Worm (Caenorhabditis elegans): Measurements from ENCODE around the gene F46G11.2.

Gene F46G11.2

ce11 chrX:5836527-5836926, 48.6 kb downstream of the F46G11.2 start:
- TF ChIP-seq sea-2 (GFP tag; optimal IDR thresholded peaks at IDR 0.05): no peak
- TF ChIP-seq nhr-237 (tag; optimal IDR thresholded peaks at IDR 0.05): no peak
- no peak for TF ChIP-seq nhr-43 (tag; optimal IDR thresholded peaks at IDR 0.05; ENCODE audit: poor library complexity, severe bottlenecking)
- no peak for TF ChIP-seq fos-1 (tag; optimal IDR thresholded peaks at IDR 0.05)
- TF ChIP-seq unc-39 (tag; optimal IDR thresholded peaks at IDR 0.05): no peak
- no peak for TF ChIP-seq zag-1 (tag; optimal IDR thresholded peaks at IDR 0.05)
- no peak for TF ChIP-seq tbx-2 (tag; optimal IDR thresholded peaks at IDR 0.05)
- TF ChIP-seq nhr-28 (tag; optimal IDR thresholded peaks at IDR 0.05): no peak
- TF ChIP-seq elt-2 (tag; optimal IDR thresholded peaks at IDR 0.05): no peak
- TF ChIP-seq unc-62 (GFP tag; optimal IDR thresholded peaks at IDR 0.05): no peak
- no peak for TF ChIP-seq pha-4 (tag; optimal IDR thresholded peaks at IDR 0.05)
- TF ChIP-seq snpc-4 (tag; optimal IDR thresholded peaks at IDR 0.05): no peak
- TF ChIP-seq ama-1 (optimal IDR thresholded peaks at IDR 0.05): no peak
- no peak for TF ChIP-seq pqm-1 (tag; optimal IDR thresholded peaks at IDR 0.05)
- no peak for TF ChIP-seq lsy-12 (tag; optimal IDR thresholded peaks at IDR 0.05)
- no peak for TF ChIP-seq elt-1 (tag; optimal IDR thresholded peaks at IDR 0.05)
- no peak for TF ChIP-seq nhr-23 (tag; optimal IDR thresholded peaks at IDR 0.05)
- no peak for TF ChIP-seq jun-1 (tag; optimal IDR thresholded peaks at IDR 0.05)
- TF ChIP-seq fkh-10 (GFP tag; optimal IDR thresholded peaks at IDR 0.05): no peak
- TF ChIP-seq hmg-11 (tag; optimal IDR thresholded peaks at IDR 0.05): no peak

ce11 chrX:5837035-5837434, 49.1 kb downstream of the F46G11.2 start:
- no peak for TF ChIP-seq jun-1 (tag; optimal IDR thresholded peaks at IDR 0.05)
- TF ChIP-seq ceh-82 (tag; optimal IDR thresholded peaks at IDR 0.05): no peak
- TF ChIP-seq nhr-67 (tag; optimal IDR thresholded peaks at IDR 0.05): no peak
- no peak for TF ChIP-seq ztf-11 (tag; optimal IDR thresholded peaks at IDR 0.05)
- TF ChIP-seq unc-39 (tag; optimal IDR thresholded peaks at IDR 0.05): no peak
- no peak for TF ChIP-seq nhr-12 (tag; optimal IDR thresholded peaks at IDR 0.05)
- no peak for TF ChIP-seq mdl-1 (tag; optimal IDR thresholded peaks at IDR 0.05)
- TF ChIP-seq snpc-4 (tag; optimal IDR thresholded peaks at IDR 0.05): no peak
- TF ChIP-seq R02D3.7 (tag; optimal IDR thresholded peaks at IDR 0.05): no peak
- no peak for TF ChIP-seq ZK546.5 (tag; optimal IDR thresholded peaks at IDR 0.05)
- TF ChIP-seq lin-39 (tag; optimal IDR thresholded peaks at IDR 0.05): no peak
- TF ChIP-seq nhr-11 (tag; optimal IDR thresholded peaks at IDR 0.05): peak; percentile 14
- TF ChIP-seq pqm-1 (tag; optimal IDR thresholded peaks at IDR 0.05): no peak
- TF ChIP-seq nhr-43 (tag; optimal IDR thresholded peaks at IDR 0.05; ENCODE audit: poor library complexity, severe bottlenecking): no peak
- no peak for TF ChIP-seq nhr-23 (tag; optimal IDR thresholded peaks at IDR 0.05)
- no peak for TF ChIP-seq lsy-12 (tag; optimal IDR thresholded peaks at IDR 0.05)
- TF ChIP-seq fkh-2 (tag; optimal IDR thresholded peaks at IDR 0.05): no peak
- TF ChIP-seq nhr-25 (tag; optimal IDR thresholded peaks at IDR 0.05): no peak
- TF ChIP-seq ceh-16 (tag; optimal IDR thresholded peaks at IDR 0.05): no peak
- TF ChIP-seq nhr-76 (tag; optimal IDR thresholded peaks at IDR 0.05): no peak
- no peak for TF ChIP-seq unc-62 (GFP tag; optimal IDR thresholded peaks at IDR 0.05)
- peak; percentile 24 for TF ChIP-seq nfya-1 (tag; optimal IDR thresholded peaks at IDR 0.05; ENCODE audit: insufficient read depth)
- no peak for TF ChIP-seq nhr-77 (tag; optimal IDR thresholded peaks at IDR 0.05)
- peak; percentile 23 for TF ChIP-seq egl-5 (tag; optimal IDR thresholded peaks at IDR 0.05)
- no peak for TF ChIP-seq elt-2 (tag; optimal IDR thresholded peaks at IDR 0.05)

ce11 chrX:5839143-5839542, 51.2 kb downstream of the F46G11.2 start:
- no peak for TF ChIP-seq tbx-2 (tag; optimal IDR thresholded peaks at IDR 0.05)
- TF ChIP-seq ztf-4 (tag; optimal IDR thresholded peaks at IDR 0.05): no peak
- TF ChIP-seq ceh-28 (tag; optimal IDR thresholded peaks at IDR 0.05): peak; percentile 63
- peak; percentile 90 for TF ChIP-seq pha-4 (tag; optimal IDR thresholded peaks at IDR 0.05)
- TF ChIP-seq skn-1 (tag; optimal IDR thresholded peaks at IDR 0.05): no peak
- no peak for TF ChIP-seq fkh-10 (GFP tag; optimal IDR thresholded peaks at IDR 0.05)
- no peak for TF ChIP-seq nhr-25 (tag; optimal IDR thresholded peaks at IDR 0.05)
- TF ChIP-seq nhr-43 (tag; optimal IDR thresholded peaks at IDR 0.05; ENCODE audit: poor library complexity, severe bottlenecking): no peak
- no peak for TF ChIP-seq hmg-11 (tag; optimal IDR thresholded peaks at IDR 0.05)

ce11 chrX:5839643-5840042, 51.7 kb downstream of the F46G11.2 start, which contains the start of gene dct-11:
TSS of gene dct-11 (minus strand) at chrX:5839778.
- TF ChIP-seq elt-2 (tag; optimal IDR thresholded peaks at IDR 0.05) (peak; percentile 94), egl-5 (tag; optimal IDR thresholded peaks at IDR 0.05) (no peak), fkh-2 (tag; optimal IDR thresholded peaks at IDR 0.05) (no peak), nhr-11 (tag; optimal IDR thresholded peaks at IDR 0.05) (no peak), nhr-43 (tag; optimal IDR thresholded peaks at IDR 0.05; ENCODE audit: poor library complexity, severe bottlenecking) (no peak), ztf-11 (tag; optimal IDR thresholded peaks at IDR 0.05) (no peak), fos-1 (tag; optimal IDR thresholded peaks at IDR 0.05) (no peak), fkh-10 (GFP tag; optimal IDR thresholded peaks at IDR 0.05) (no peak), mdl-1 (tag; optimal IDR thresholded peaks at IDR 0.05) (no peak), nhr-28 (tag; optimal IDR thresholded peaks at IDR 0.05) (no peak), nhr-77 (tag; optimal IDR thresholded peaks at IDR 0.05) (no peak), nhr-25 (tag; optimal IDR thresholded peaks at IDR 0.05) (no peak), nhr-12 (tag; optimal IDR thresholded peaks at IDR 0.05) (no peak), unc-62 (GFP tag; optimal IDR thresholded peaks at IDR 0.05) (no peak), tbx-2 (tag; optimal IDR thresholded peaks at IDR 0.05) (no peak), lin-39 (tag; optimal IDR thresholded peaks at IDR 0.05) (no peak), lin-15B (tag; optimal IDR thresholded peaks at IDR 0.05) (no peak), ceh-82 (tag; optimal IDR thresholded peaks at IDR 0.05) (no peak), ztf-4 (tag; optimal IDR thresholded peaks at IDR 0.05) (no peak), snpc-4 (tag; optimal IDR thresholded peaks at IDR 0.05) (no peak), egl-27 (tag; optimal IDR thresholded peaks at IDR 0.05) (no peak), eor-1 (tag; optimal IDR thresholded peaks at IDR 0.05) (no peak), mml-1 (tag; optimal IDR thresholded peaks at IDR 0.05) (no peak), jun-1 (tag; optimal IDR thresholded peaks at IDR 0.05) (peak; percentile 27), aly-2 (tag; optimal IDR thresholded peaks at IDR 0.05) (no peak), elt-3 (tag; optimal IDR thresholded peaks at IDR 0.05) (no peak), ZK546.5 (tag; optimal IDR thresholded peaks at IDR 0.05) (no peak), pha-4 (tag; optimal IDR thresholded peaks at IDR 0.05) (peak; percentile 31)

Data from whole organism, L3 larva.